Worm (Caenorhabditis elegans): ENCODE measurements around the gene sri-73.

The sri-73 gene

DNA sequence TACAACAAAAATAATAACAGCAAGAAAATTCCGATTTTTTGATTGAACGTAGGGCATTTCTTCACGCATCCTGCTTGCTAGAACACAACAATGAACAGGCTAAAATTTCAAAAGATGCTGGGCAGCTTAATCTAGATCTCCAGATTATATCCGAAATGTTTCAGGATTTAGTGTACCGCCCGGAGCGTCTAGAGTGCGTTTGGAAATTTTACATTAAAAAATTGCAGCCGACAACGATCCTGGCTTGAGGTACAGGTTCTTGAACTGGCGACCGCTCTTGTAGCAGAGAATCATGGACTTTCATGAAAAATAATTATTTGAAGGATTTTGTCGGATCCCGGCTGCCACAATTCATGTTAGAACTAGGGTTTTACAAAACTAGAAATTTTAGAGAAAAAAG lies 17.9 kb downstream of the sri-73 start, which contains the start of gene C14C6.6:
TSS of gene C14C6.6 (minus strand) at position 101 of the 400 bp plus-strand sequence.
- TF ChIP-seq hlh-11 (tag; optimal IDR thresholded peaks at IDR 0.05) (no peak), nhr-25 (tag; optimal IDR thresholded peaks at IDR 0.05; ENCODE audit: borderline replicate concordance, insufficient read depth) (no peak), jun-1 (tag; optimal IDR thresholded peaks at IDR 0.05) (no peak), hmg-1.1 (GFP tag; IDR thresholded peaks at IDR 0.05) (no peak), ces-1 (GFP tag; optimal IDR thresholded peaks at IDR 0.05) (no peak), lir-3 (tag; optimal IDR thresholded peaks at IDR 0.05) (no peak), dmd-6 (GFP tag; IDR thresholded peaks at IDR 0.05) (no peak), nhr-11 (tag; optimal IDR thresholded peaks at IDR 0.05) (no peak), php-3 (GFP tag; IDR thresholded peaks at IDR 0.05) (no peak), T20F7.1 (GFP tag; optimal IDR thresholded peaks at IDR 0.05) (no peak), ceh-20 (GFP tag; IDR thresholded peaks at IDR 0.05) (no peak), ceh-28 (tag; optimal IDR thresholded peaks at IDR 0.05) (no peak)

DNA sequence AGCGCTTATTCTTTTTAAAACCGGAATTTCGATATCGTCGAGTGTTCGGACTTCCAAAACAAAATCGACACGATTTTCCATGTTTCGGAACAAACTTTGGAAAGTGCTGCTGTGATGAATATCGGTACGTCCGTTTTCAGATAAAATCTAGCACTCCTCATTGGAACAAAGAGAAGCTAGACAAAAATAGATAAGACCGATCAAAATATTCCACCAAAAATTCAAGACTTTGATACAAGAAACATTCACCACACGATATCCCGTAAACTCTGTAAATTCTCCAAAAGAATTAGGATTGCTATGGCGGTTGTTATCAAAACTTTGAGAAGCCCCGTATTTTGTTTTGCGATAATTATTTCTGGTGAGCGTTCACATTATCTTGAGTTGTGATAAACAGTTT lies 22.7 kb downstream of the sri-73 start, which contains the start of gene C14C6.3:
TSS of gene C14C6.3 (plus strand) at position 301 of the 400 bp plus-strand sequence.
- peak in 1 of 2 experiments; percentile 5 for TF ChIP-seq unc-62 (GFP tag; optimal IDR thresholded peaks at IDR 0.05 in 1 of 2)
- no peak for TF ChIP-seq unc-62 (tag; optimal IDR thresholded peaks at IDR 0.05)
- no peak for TF ChIP-seq madf-5 (GFP tag; IDR thresholded peaks at IDR 0.05)

DNA sequence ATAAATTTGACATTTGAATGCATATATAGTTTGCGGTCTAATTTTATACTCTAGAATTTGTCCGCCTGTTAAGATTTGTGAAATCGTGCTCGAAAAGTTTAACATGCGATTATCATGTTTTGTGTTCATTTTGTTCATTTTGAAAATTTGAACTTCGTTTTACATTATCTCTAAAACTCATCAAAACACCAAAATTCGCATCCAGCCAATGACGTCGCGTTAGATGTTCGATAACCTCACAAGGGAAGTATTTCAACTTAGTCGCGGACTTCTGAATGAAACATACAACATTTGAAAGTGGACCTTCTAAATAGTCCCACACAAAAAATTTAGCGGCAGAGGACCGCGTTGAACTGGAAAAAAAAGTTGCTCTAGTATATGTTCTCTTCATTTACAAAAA lies 24.4 kb downstream of the sri-73 start:
- TF ChIP-seq dpl-1 (GFP tag; optimal IDR thresholded peaks at IDR 0.05) (no peak), php-3 (GFP tag; IDR thresholded peaks at IDR 0.05) (no peak), aly-2 (tag; optimal IDR thresholded peaks at IDR 0.05) (no peak), nhr-237 (tag; optimal IDR thresholded peaks at IDR 0.05) (no peak)

DNA sequence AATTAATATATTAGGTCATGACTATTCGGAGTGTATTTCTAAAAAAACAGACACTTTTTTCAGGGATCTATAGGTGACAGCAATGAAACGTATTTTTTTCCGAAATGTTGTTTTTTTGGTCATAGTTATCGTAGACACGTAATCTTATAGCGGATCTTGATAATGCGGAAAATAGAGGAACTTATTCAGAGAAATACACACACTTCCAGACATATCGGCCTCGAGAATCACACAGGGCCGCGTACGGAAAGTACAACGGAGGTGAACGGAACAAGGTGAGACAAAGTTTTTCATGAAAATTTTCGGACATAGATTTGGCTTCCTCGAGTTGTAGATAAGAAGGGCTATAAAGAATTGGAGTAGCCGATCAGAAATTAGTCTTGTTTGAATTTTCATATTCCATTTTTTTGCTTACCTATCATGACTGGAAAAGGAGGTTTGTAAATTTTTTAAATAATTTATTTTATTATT lies 26.8 kb downstream of the sri-73 start, which contains the start of gene nhr-155:
TSS of gene nhr-155 (plus strand) at position 421 of the 471 bp plus-strand sequence.
- TF ChIP-seq fkh-10 (GFP tag; optimal IDR thresholded peaks at IDR 0.05), result no peak
- TF ChIP-seq ceh-82 (tag; optimal IDR thresholded peaks at IDR 0.05), result no peak
- no peak for TF ChIP-seq egl-43 (GFP tag; IDR thresholded peaks at IDR 0.05)
- TF ChIP-seq ceh-44 (GFP tag; IDR thresholded peaks at IDR 0.05), result no peak
- no peak for TF ChIP-seq F10B5.3 (tag; optimal IDR thresholded peaks at IDR 0.05)
- no peak for TF ChIP-seq mep-1 (tag; optimal IDR thresholded peaks at IDR 0.05)
- TF ChIP-seq hlh-11 (tag; optimal IDR thresholded peaks at IDR 0.05), result no peak
- TF ChIP-seq T20F7.1 (GFP tag; optimal IDR thresholded peaks at IDR 0.05), result no peak
- no peak for TF ChIP-seq nhr-6 (tag; optimal IDR thresholded peaks at IDR 0.05)
- no peak for TF ChIP-seq nhr-41 (GFP tag; IDR thresholded peaks at IDR 0.05)
- no peak for TF ChIP-seq set-16 (GFP tag; IDR thresholded peaks at IDR 0.05)
- no peak for TF ChIP-seq ceh-32 (tag; optimal IDR thresholded peaks at IDR 0.05; ENCODE audit: poor library complexity)
- TF ChIP-seq nhr-237 (tag; optimal IDR thresholded peaks at IDR 0.05), result no peak
- no peak for TF ChIP-seq egl-27 (tag; optimal IDR thresholded peaks at IDR 0.05)
- TF ChIP-seq F44E2.7 (GFP tag; IDR thresholded peaks at IDR 0.05), result no peak
- TF ChIP-seq ceh-20 (GFP tag; IDR thresholded peaks at IDR 0.05), result no peak
- TF ChIP-seq cey-2 (tag; optimal IDR thresholded peaks at IDR 0.05; ENCODE audit: borderline replicate concordance, insufficient read depth), result no peak
- TF ChIP-seq aly-2 (tag; optimal IDR thresholded peaks at IDR 0.05), result no peak
- no peak for TF ChIP-seq zip-11 (GFP tag; IDR thresholded peaks at IDR 0.05)

DNA sequence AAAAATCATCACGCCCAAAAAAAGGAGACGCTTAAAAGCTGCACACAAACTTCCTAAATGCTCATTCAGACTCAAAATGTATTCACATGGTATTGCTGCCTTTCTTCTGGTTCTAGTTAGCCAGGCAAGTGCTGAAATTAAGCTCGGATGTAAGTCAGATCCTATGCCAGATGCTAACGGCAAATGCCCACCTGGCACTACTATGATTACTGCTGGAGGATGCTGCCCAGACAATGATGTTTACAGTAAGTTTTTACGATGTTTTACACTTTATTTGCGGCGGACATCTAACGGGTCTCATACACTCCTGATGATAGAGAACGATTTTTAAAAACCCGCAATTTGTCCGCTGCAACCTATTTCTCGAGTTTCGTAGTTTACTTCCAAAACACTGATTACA lies 29.3 kb downstream of the sri-73 start, which contains the start of gene C14C6.5:
TSS of gene C14C6.5 (plus strand) at position 58 of the 400 bp plus-strand sequence.
- TF ChIP-seq ctbp-1 (GFP tag; IDR thresholded peaks at IDR 0.05) (no peak), ztf-7 (tag; optimal IDR thresholded peaks at IDR 0.05) (no peak), duxl-1 (tag; optimal IDR thresholded peaks at IDR 0.05; ENCODE audit: poor library complexity) (no peak), unc-62 (GFP tag; optimal IDR thresholded peaks at IDR 0.05 in 1 of 2) (peak in 1 of 2 experiments; percentile 93), unc-62 (tag; optimal IDR thresholded peaks at IDR 0.05) (no peak)

Measured in whole organism, L4 larva.